1 fruit fly cellular context compared by ENCODE assay signal in the genomic region with DNA sequence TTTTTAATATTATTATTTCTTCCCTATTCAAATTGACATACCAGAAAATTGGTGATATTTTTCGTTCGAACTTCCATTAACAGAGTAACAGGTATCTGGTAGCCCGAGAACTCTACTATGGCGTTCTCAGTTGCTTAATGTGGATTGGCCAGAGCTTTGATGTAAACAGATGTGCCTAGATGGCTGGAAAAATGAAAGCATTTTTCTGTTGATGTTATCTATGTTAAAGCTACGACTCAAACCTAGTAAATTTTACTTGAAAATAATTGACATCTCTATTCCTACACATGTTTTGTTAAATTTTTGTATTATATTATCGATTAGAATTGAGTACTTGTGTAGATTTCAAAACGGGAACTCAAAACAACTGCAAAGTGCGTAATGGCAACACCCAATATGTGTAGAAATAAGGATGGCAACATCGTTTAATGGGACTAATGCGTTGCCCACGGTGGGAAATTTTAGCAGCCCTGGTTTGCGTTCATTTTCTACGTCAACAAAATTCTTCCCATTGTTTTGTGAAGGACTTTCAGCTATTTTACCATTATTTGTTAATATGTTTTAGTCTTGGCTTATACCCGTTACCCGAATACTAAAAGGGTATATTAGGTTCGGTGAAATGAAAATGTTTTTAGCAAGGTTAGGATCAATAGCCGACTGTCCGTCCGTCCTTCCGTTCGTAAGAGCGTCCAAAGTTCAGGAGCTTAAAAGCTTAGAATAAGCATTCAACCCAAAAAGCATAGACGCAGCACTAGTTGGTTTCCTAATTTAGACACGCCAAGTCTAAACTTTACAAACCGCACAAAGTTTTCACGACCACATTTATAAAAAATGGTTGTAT.
TF ChIP-seq lines count a peak whose summit lies in the region.

No protein-coding gene starts in this region.

TF ChIP-seq in whole organism, embryonic, 481 proteins besides CTCF, POLR2A, EP300 and RAD21 (continued from another document):
- TF ChIP-seq bab2 (GFP tag; optimal IDR thresholded peaks at IDR 0.05; lab: Kevin White, UChicago) (peak; percentile 13), bbx (GFP tag; IDR thresholded peaks at IDR 0.05; lab: Robert Waterston, UW; ENCODE audit: partially characterized antibody) (peak; percentile 87), Fer1 (GFP tag; optimal IDR thresholded peaks at IDR 0.05; lab: Kevin White, UChicago) (peak; percentile 54), HLH4C (GFP tag; IDR thresholded peaks at IDR 0.05; lab: Robert Waterston, UW; ENCODE audit: partially characterized antibody) (peak; percentile 96), gem (tag; optimal IDR thresholded peaks at IDR 0.05; lab: Kevin White, UChicago) (peak; percentile 38), Jarid2 (GFP tag; optimal IDR thresholded peaks at IDR 0.05; lab: Kevin White, UChicago) (peak; percentile 32), Xbp1 (GFP tag; optimal IDR thresholded peaks at IDR 0.05; lab: Kevin White, UChicago) (peak; percentile 31), NC2α (GFP tag; optimal IDR thresholded peaks at IDR 0.05; lab: Kevin White, UChicago) (peak; percentile 10), CG7963 (GFP tag; IDR thresholded peaks at IDR 0.05; lab: Robert Waterston, UW; ENCODE audit: partially characterized antibody) (peak; percentile 63; the same call in 1 of the 3 replicates), CG6791 (GFP tag; IDR thresholded peaks at IDR 0.05; lab: Robert Waterston, UW; ENCODE audit: partially characterized antibody) (peak; percentile 89), CG33213 (GFP tag; optimal IDR thresholded peaks at IDR 0.05; lab: Kevin White, UChicago) (peak; percentile 95), CG17361 (GFP tag; IDR thresholded peaks at IDR 0.05; lab: Robert Waterston, UW) (peak; percentile 51; the same call in 2 of the 3 replicates), Opbp (GFP tag; IDR thresholded peaks at IDR 0.05; lab: Robert Waterston, UW; ENCODE audit: partially characterized antibody) (peak; percentile 81; the same call in 2 of the 3 replicates), CG16815 (GFP tag; optimal IDR thresholded peaks at IDR 0.05; lab: Kevin White, UChicago) (no peak), gsb (GFP tag; IDR thresholded peaks at IDR 0.05; lab: Robert Waterston, UW) (no peak), lola (GFP tag; optimal IDR thresholded peaks at IDR 0.05; lab: Kevin White, UChicago) (peak in 1 of 3 experiments; percentile 51), tin (GFP tag; optimal IDR thresholded peaks at IDR 0.05; lab: Kevin White, UChicago) (peak; percentile 12), dpn (GFP tag; optimal IDR thresholded peaks at IDR 0.05; lab: Kevin White, UChicago) (peak in 1 of 2 experiments; percentile 10), row (GFP tag; IDR thresholded peaks at IDR 0.05; lab: Robert Waterston, UW) (peak; percentile 37; the same call in 1 of the 3 replicates), CG5953 (GFP tag; IDR thresholded peaks at IDR 0.05; lab: Robert Waterston, UW) (no peak), Myb (GFP tag; optimal IDR thresholded peaks at IDR 0.05; lab: Kevin White, UChicago) (peak; percentile 21), stc (GFP tag; IDR thresholded peaks at IDR 0.05; lab: Robert Waterston, UW) (no peak), sna (GFP tag; IDR thresholded peaks at IDR 0.05; lab: Robert Waterston, UW; ENCODE audit: partially characterized antibody) (peak; percentile 78), gsb-n (tag; optimal IDR thresholded peaks at IDR 0.05; lab: Kevin White, UChicago) (peak; percentile 29), CG8290 (GFP tag; optimal IDR thresholded peaks at IDR 0.05; lab: Kevin White, UChicago) (peak; percentile 58), CG8290 (tag; optimal IDR thresholded peaks at IDR 0.05; lab: Kevin White, UChicago) (peak in 1 of 2 experiments; percentile 43), CG17912 (GFP tag; optimal IDR thresholded peaks at IDR 0.05; lab: Kevin White, UChicago) (no peak), Lhr (GFP tag; optimal IDR thresholded peaks at IDR 0.05; lab: Kevin White, UChicago) (peak; percentile 99), amos (GFP tag; IDR thresholded peaks at IDR 0.05; lab: Robert Waterston, UW; ENCODE audit: partially characterized antibody) (peak; percentile 60), CG12236 (GFP tag; optimal IDR thresholded peaks at IDR 0.05; lab: Kevin White, UChicago) (peak; percentile 23), CG11398 (GFP tag; optimal IDR thresholded peaks at IDR 0.05; lab: Kevin White, UChicago) (no peak), chm (GFP tag; IDR thresholded peaks at IDR 0.05; lab: Robert Waterston, UW) (no peak), shn (GFP tag; optimal IDR thresholded peaks at IDR 0.05; lab: Kevin White, UChicago) (peak; percentile 2), CG8944 (GFP tag; optimal IDR thresholded peaks at IDR 0.05; lab: Kevin White, UChicago) (no peak), CG5180 (GFP tag; optimal IDR thresholded peaks at IDR 0.05; lab: Kevin White, UChicago) (no peak), CG10267 (tag; optimal IDR thresholded peaks at IDR 0.05; lab: Kevin White, UChicago) (peak; percentile 57), pita (GFP tag; optimal IDR thresholded peaks at IDR 0.05; lab: Kevin White, UChicago) (peak; percentile 98), CG15696 (tag; optimal IDR thresholded peaks at IDR 0.05; lab: Kevin White, UChicago) (peak; percentile 9), Nf-YB (GFP tag; optimal IDR thresholded peaks at IDR 0.05; lab: Kevin White, UChicago) (peak; percentile 57), Hmr (GFP tag; optimal IDR thresholded peaks at IDR 0.05; lab: Kevin White, UChicago) (peak; percentile 92), CG34376 (GFP tag; optimal IDR thresholded peaks at IDR 0.05; lab: Kevin White, UChicago) (no peak), zen (tag; optimal IDR thresholded peaks at IDR 0.05; lab: Kevin White, UChicago) (peak; percentile 33), knrl (GFP tag; IDR thresholded peaks at IDR 0.05; lab: Robert Waterston, UW; ENCODE audit: partially characterized antibody) (peak; percentile 60; the same call in 2 of the 3 replicates), ERR (GFP tag; optimal IDR thresholded peaks at IDR 0.05; lab: Kevin White, UChicago) (peak; percentile 9), unpg (GFP tag; optimal IDR thresholded peaks at IDR 0.05; lab: Kevin White, UChicago) (peak; percentile 29), trem (tag; optimal IDR thresholded peaks at IDR 0.05; lab: Kevin White, UChicago) (peak; percentile 68), CG12391 (tag; optimal IDR thresholded peaks at IDR 0.05; lab: Kevin White, UChicago) (peak; percentile 52), sug (tag; optimal IDR thresholded peaks at IDR 0.05; lab: Kevin White, UChicago) (peak; percentile 3), CG1603 (tag; optimal IDR thresholded peaks at IDR 0.05; lab: Kevin White, UChicago) (peak; percentile 39), Dp (GFP tag; optimal IDR thresholded peaks at IDR 0.05; lab: Kevin White, UChicago) (peak; percentile 29), phol (tag; optimal IDR thresholded peaks at IDR 0.05; lab: Kevin White, UChicago) (peak; percentile 34), CG17829 (tag; optimal IDR thresholded peaks at IDR 0.05; lab: Kevin White, UChicago) (peak; percentile 23), CG12071 (GFP tag; optimal IDR thresholded peaks at IDR 0.05; lab: Kevin White, UChicago) (no peak), CG12769 (tag; optimal IDR thresholded peaks at IDR 0.05; lab: Kevin White, UChicago) (peak; percentile 57), CG16813 (GFP tag; IDR thresholded peaks at IDR 0.05; lab: Robert Waterston, UW; ENCODE audit: partially characterized antibody) (peak; percentile 67), ewg (GFP tag; optimal IDR thresholded peaks at IDR 0.05; lab: Kevin White, UChicago) (no peak), Usf (GFP tag; optimal IDR thresholded peaks at IDR 0.05; lab: Kevin White, UChicago) (no peak), HmgD (GFP tag; optimal IDR thresholded peaks at IDR 0.05; lab: Kevin White, UChicago) (peak; percentile 30), HmgZ (tag; optimal IDR thresholded peaks at IDR 0.05; lab: Kevin White, UChicago) (peak; percentile 47), Fer2 (tag; optimal IDR thresholded peaks at IDR 0.05; lab: Kevin White, UChicago) (no peak), HLH3B (GFP tag; IDR thresholded peaks at IDR 0.05; lab: Robert Waterston, UW) (no peak), CG14710 (tag; optimal IDR thresholded peaks at IDR 0.05; lab: Kevin White, UChicago) (peak; percentile 41), Sry-δ (GFP tag; optimal IDR thresholded peaks at IDR 0.05; lab: Kevin White, UChicago) (peak; percentile 41)
